Fruit fly (Drosophila melanogaster): ENCODE data around the gene Fpgs2.

Fpgs2 gene

DNA sequence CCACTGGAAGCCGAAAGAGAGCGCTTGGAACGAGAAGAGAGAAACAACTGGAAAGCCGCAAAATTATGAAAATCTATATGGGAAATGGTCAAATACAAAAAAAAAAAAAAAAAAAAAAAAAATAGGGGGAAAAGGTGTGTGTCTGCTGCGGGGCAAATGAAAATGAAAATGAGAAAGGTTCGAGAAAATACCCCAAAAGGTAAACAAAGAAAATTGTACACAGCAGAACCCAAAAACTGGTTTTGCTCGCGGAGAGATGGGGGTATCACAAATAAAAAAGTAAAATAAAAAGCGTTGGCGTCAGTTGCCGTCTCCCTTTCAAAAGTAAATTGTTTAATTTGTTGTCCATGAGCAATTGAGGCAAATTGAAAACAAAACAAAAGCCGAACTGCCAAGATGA is 25.9 kb downstream of the Fpgs2 start (continued):
- TF ChIP-seq CG18262 (tag; optimal IDR thresholded peaks at IDR 0.05): peak; percentile 11
- TF ChIP-seq sqz (GFP tag; optimal IDR thresholded peaks at IDR 0.05): peak; percentile 86
- TF ChIP-seq Spps (tag; optimal IDR thresholded peaks at IDR 0.05): peak; percentile 26
- peak; percentile 27 for TF ChIP-seq Sox100B (GFP tag; optimal IDR thresholded peaks at IDR 0.05)
- peak in 1 of 3 experiments; percentile 5 for TF ChIP-seq lola (GFP tag; optimal IDR thresholded peaks at IDR 0.05)
- peak; percentile 89 for TF ChIP-seq sens (GFP tag)
- no peak for TF ChIP-seq CG15514 (GFP tag; optimal IDR thresholded peaks at IDR 0.05)
- peak; percentile 27 for TF ChIP-seq Asciz (GFP tag; optimal IDR thresholded peaks at IDR 0.05)
- no peak for TF ChIP-seq bigmax (GFP tag; optimal IDR thresholded peaks at IDR 0.05)
- peak; percentile 17 for TF ChIP-seq CG2875 (GFP tag; optimal IDR thresholded peaks at IDR 0.05)
- no peak for TF ChIP-seq CG12219 (GFP tag; optimal IDR thresholded peaks at IDR 0.05)
- peak; percentile 43 for TF ChIP-seq fd64A (GFP tag; optimal IDR thresholded peaks at IDR 0.05)
- TF ChIP-seq Bteb2 (GFP tag; optimal IDR thresholded peaks at IDR 0.05): no peak
- peak; percentile 42 for TF ChIP-seq CG3407 (GFP tag; optimal IDR thresholded peaks at IDR 0.05)
- TF ChIP-seq en (GFP tag; optimal IDR thresholded peaks at IDR 0.05): no peak
- peak; percentile 8; the same call in 1 of the 2 replicates for TF ChIP-seq onecut (GFP tag; IDR thresholded peaks at IDR 0.05)
- TF ChIP-seq ci (GFP tag; IDR thresholded peaks at IDR 0.05): 0 out of 3 replicates have a peak, but pooled peaks have one; percentile 12
- peak in 1 of 2 experiments; percentile 51 for TF ChIP-seq bsh (GFP tag; optimal IDR thresholded peaks at IDR 0.05)
- TF ChIP-seq stwl (tag; optimal IDR thresholded peaks at IDR 0.05): peak; percentile 2
- peak in 1 of 2 experiments; percentile 0 for TF ChIP-seq chif (GFP tag; optimal IDR thresholded peaks at IDR 0.05)
- TF ChIP-seq NC2α (GFP tag; optimal IDR thresholded peaks at IDR 0.05): no peak
- peak; percentile 5 for TF ChIP-seq CG2120 (GFP tag; optimal IDR thresholded peaks at IDR 0.05)
- no peak for TF ChIP-seq Opbp (GFP tag; IDR thresholded peaks at IDR 0.05; ENCODE audit: partially characterized antibody)
- TF ChIP-seq Side (GFP tag; optimal IDR thresholded peaks at IDR 0.05): peak; percentile 29
- no peak for TF ChIP-seq CG15269 (tag; optimal IDR thresholded peaks at IDR 0.05)
- TF ChIP-seq Camta (GFP tag; optimal IDR thresholded peaks at IDR 0.05): peak; percentile 23
- no peak for TF ChIP-seq CG43689 (GFP tag; IDR thresholded peaks at IDR 0.05)
- TF ChIP-seq CG10959 (GFP tag; IDR thresholded peaks at IDR 0.05): no peak
- peak; percentile 35 for TF ChIP-seq CG6813 (GFP tag; optimal IDR thresholded peaks at IDR 0.05)
- peak; percentile 19; the same call in 1 of the 2 replicates for TF ChIP-seq CG31441 (GFP tag; IDR thresholded peaks at IDR 0.05)
- TF ChIP-seq CkIIα-i1 (GFP tag; IDR thresholded peaks at IDR 0.05): no peak
- peak; percentile 20 for TF ChIP-seq CG13123 (GFP tag; optimal IDR thresholded peaks at IDR 0.05)
- TF ChIP-seq Mes4 (GFP tag; optimal IDR thresholded peaks at IDR 0.05): peak; percentile 14
- TF ChIP-seq lab (GFP tag; optimal IDR thresholded peaks at IDR 0.05): peak; percentile 13
- no peak for TF ChIP-seq her (GFP tag; optimal IDR thresholded peaks at IDR 0.05)
- no peak for TF ChIP-seq Dip3 (GFP tag; optimal IDR thresholded peaks at IDR 0.05)
- no peak for TF ChIP-seq grau (tag; optimal IDR thresholded peaks at IDR 0.05)
- no peak for TF ChIP-seq CG17612 (GFP tag; IDR thresholded peaks at IDR 0.05)
- TF ChIP-seq pfk (GFP tag; optimal IDR thresholded peaks at IDR 0.05): peak; percentile 24
- no peak for TF ChIP-seq Ssrp (tag; optimal IDR thresholded peaks at IDR 0.05)
- peak; percentile 46 for TF ChIP-seq CG2678 (tag; optimal IDR thresholded peaks at IDR 0.05)
- peak; percentile 12; the same call in 1 of the 3 replicates for TF ChIP-seq zfh1 (GFP tag; IDR thresholded peaks at IDR 0.05)
- no peak for TF ChIP-seq CG1602 (GFP tag; optimal IDR thresholded peaks at IDR 0.05)
- TF ChIP-seq gem (tag; optimal IDR thresholded peaks at IDR 0.05): peak; percentile 4
- TF ChIP-seq Blimp-1 (GFP tag; optimal IDR thresholded peaks at IDR 0.05): peak; percentile 93
- TF ChIP-seq CG10431 (GFP tag; optimal IDR thresholded peaks at IDR 0.05): peak; percentile 57
- peak; percentile 54 for TF ChIP-seq CG33557 (GFP tag; optimal IDR thresholded peaks at IDR 0.05)
- 0 out of 2 replicates have a peak, but pooled peaks have one; percentile 14 for TF ChIP-seq CG1024 (GFP tag; IDR thresholded peaks at IDR 0.05)
- TF ChIP-seq odd (GFP tag; optimal IDR thresholded peaks at IDR 0.05): peak; percentile 7
- TF ChIP-seq CG14710 (tag; optimal IDR thresholded peaks at IDR 0.05): peak; percentile 38

All from whole organism, embryonic.